Worm (Caenorhabditis elegans) whole organism, L4 larva: ENCODE results near the gene afmd-1.

Source experiments
- php-3 ChIP-seq: fragments of 200-800 bp; sonication (Bioruptor generic); IDR thresholded peaks from 2 replicates; pipeline ENCODE4 v1.3.6; 2022; ENCODE audit warnings: missing genetic modification reagents, missing genetic modification characterization, missing compliant biosample characterization
- unc-62 ChIP-seq, 3 experiments: fragments of 150-350 bp in 1 of 3; sonication (generic microtip); optimal IDR thresholded peaks in 2 of 3; peaks in 1 of 3; 1 replicate in 1 of 3; 2 replicates in 2 of 3; lab custom pipeline; 2014 to 2017; ENCODE audit warnings: missing biosample characterization in 3 of 3, missing genetic modification characterization in 3 of 3, missing genetic modification reagents in 3 of 3, missing genotype in 1 of 3

- TF ChIP-seq unc-62 (GFP tag; optimal IDR thresholded peaks at IDR 0.05 in 1 of 2; lab: Kevin White, UChicago) = no peak
- no peak for TF ChIP-seq unc-62 (tag; optimal IDR thresholded peaks at IDR 0.05; lab: Kevin White, UChicago)
- no peak for TF ChIP-seq php-3 (GFP tag; lab: Robert Waterston, UW)
Measured at ce11 chrIV:7253271-7253670, 9.2 kb downstream of the afmd-1 start.
